Worm (Caenorhabditis elegans) whole organism, L4 larva: ENCODE data around the gene lurp-3.

ENCODE experiments used
- F10B5.3 ChIP-seq: sonication (generic microtip); optimal IDR thresholded peaks from 2 replicates; lab custom pipeline; 2016; ENCODE audit warnings: mild to moderate bottlenecking, missing genetic modification characterization, missing compliant biosample characterization
- F26F4.8 ChIP-seq: fragments of 200-800 bp; sonication (Bioruptor generic); conservative IDR thresholded peaks from 2 replicates; pipeline ENCODE4 v1.3.6; 2022; ENCODE audit warnings: missing genetic modification characterization, missing compliant biosample characterization
- F44E2.7 ChIP-seq: fragments of 200-800 bp; sonication (Bioruptor generic); IDR thresholded peaks from 2 replicates; pipeline ENCODE4 v2.1.2; 2022; ENCODE audit warnings: missing genetic modification characterization, missing compliant biosample characterization
- R02D3.7 ChIP-seq: fragments of 150-350 bp; sonication (generic microtip); optimal IDR thresholded peaks from 3 replicates; lab custom pipeline; 2014; ENCODE audit warnings: missing biosample characterization, missing genetic modification characterization
- T20F7.1 ChIP-seq: fragments of 200-800 bp; sonication (Bioruptor generic); optimal IDR thresholded peaks from 2 replicates; lab custom pipeline; 2018; ENCODE audit warnings: mild to moderate bottlenecking, missing genetic modification characterization, missing compliant biosample characterization
- Y48G9A.11 ChIP-seq: fragments of 200-800 bp; sonication (Bioruptor generic); IDR thresholded peaks from 2 replicates; pipeline ENCODE4 v1.3.6; 2022; ENCODE audit warnings: missing genetic modification reagents, missing genetic modification characterization, missing compliant biosample characterization
- Y75B8A.6 ChIP-seq: fragments of 200-800 bp; sonication (Bioruptor generic); IDR thresholded peaks from 2 replicates; pipeline ENCODE4 v1.3.6; 2022; ENCODE audit warnings: missing genetic modification reagents, missing genetic modification characterization, missing compliant biosample characterization
- ZK337.2 ChIP-seq: fragments of 200-800 bp; sonication (Bioruptor generic); IDR thresholded peaks from 2 replicates; pipeline ENCODE4 v1.3.6; 2022; ENCODE audit warnings: missing genetic modification reagents, missing genetic modification characterization, missing compliant biosample characterization
- aha-1 ChIP-seq: fragments of 150-350 bp; peaks from one replicate; lab custom pipeline; 2014; ENCODE audit warnings: missing biosample characterization, missing genetic modification characterization
- arid-1 ChIP-seq: fragments of 200-800 bp; sonication (Bioruptor generic); conservative IDR thresholded peaks from 2 replicates; pipeline ENCODE4 v1.3.6; 2022; ENCODE audit warnings: missing genetic modification reagents, missing genetic modification characterization, missing compliant biosample characterization
- ceh-62 ChIP-seq: sonication (generic microtip); optimal IDR thresholded peaks from 2 replicates; lab custom pipeline; 2017; ENCODE audit warnings: missing biosample characterization, missing genetic modification characterization
- ces-1 ChIP-seq: fragments of 150-350 bp; sonication (generic microtip); optimal IDR thresholded peaks from 4 replicates; lab custom pipeline; 2014; ENCODE audit warnings: missing biosample characterization, missing genetic modification reagents, missing genetic modification characterization
- daf-16 ChIP-seq, 3 experiments: sonication (generic microtip); optimal IDR thresholded peaks; 2 replicates each; lab custom pipeline; 2016 to 2017; ENCODE audit warnings: missing genetic modification characterization in 3 of 3, missing genetic modification reagents in 3 of 3, mild to moderate bottlenecking in 2 of 3, missing compliant biosample characterization in 2 of 3, missing biosample characterization in 1 of 3, moderate library complexity in 1 of 3
- daf-19 ChIP-seq: fragments of 200-800 bp; sonication (Bioruptor generic); conservative IDR thresholded peaks from 2 replicates; pipeline ENCODE4 v1.3.6; 2022; ENCODE audit warnings: missing genetic modification characterization, missing compliant biosample characterization
- daf-8 ChIP-seq: fragments of 200-800 bp; sonication (Bioruptor generic); IDR thresholded peaks from 2 replicates; pipeline ENCODE4 v1.3.6; 2022; ENCODE audit warnings: missing genetic modification characterization, missing compliant biosample characterization
- dmd-6 ChIP-seq: fragments of 200-800 bp; sonication (Bioruptor generic); IDR thresholded peaks from 2 replicates; pipeline ENCODE4 v1.3.6; 2022; ENCODE audit warnings: missing genetic modification reagents, missing genetic modification characterization, missing compliant biosample characterization
- dmd-8 ChIP-seq: fragments of 200-800 bp; sonication (Bioruptor generic); IDR thresholded peaks from 2 replicates; pipeline ENCODE4 v1.3.6; 2022; ENCODE audit warnings: missing genetic modification characterization, missing compliant biosample characterization
- dpl-1 ChIP-seq: fragments of 150-350 bp; optimal IDR thresholded peaks from 2 replicates; lab custom pipeline; 2014; ENCODE audit warnings: missing biosample characterization, missing genetic modification reagents, missing genetic modification characterization
- fkh-10 ChIP-seq: fragments of 150-350 bp; optimal IDR thresholded peaks from 2 replicates; lab custom pipeline; 2014; ENCODE audit warnings: missing biosample characterization, missing genetic modification reagents, missing genetic modification characterization
- gei-8 ChIP-seq: fragments of 200-800 bp; sonication (Bioruptor generic); optimal IDR thresholded peaks from 2 replicates; lab custom pipeline; 2018; ENCODE audit warnings: mild to moderate bottlenecking, missing genetic modification characterization, missing compliant biosample characterization
- hlh-30 ChIP-seq: sonication (generic microtip); optimal IDR thresholded peaks from 2 replicates; lab custom pipeline; 2017; ENCODE audit warnings: antibody characterized with exemption, mild to moderate bottlenecking, missing genetic modification characterization, missing compliant biosample characterization; ENCODE audit not compliant: insufficient read depth
- hmg-1.1 ChIP-seq: fragments of 200-800 bp; sonication (Bioruptor generic); IDR thresholded peaks from 2 replicates; pipeline ENCODE4 v1.3.6; 2022; ENCODE audit warnings: missing genetic modification reagents, missing genetic modification characterization, missing compliant biosample characterization
- lin-15B ChIP-seq: fragments of 150-350 bp; sonication (generic microtip); optimal IDR thresholded peaks from 3 replicates; lab custom pipeline; 2014; ENCODE audit warnings: missing biosample characterization, missing genetic modification characterization
- lir-3 ChIP-seq: sonication (generic microtip); optimal IDR thresholded peaks from 2 replicates; lab custom pipeline; 2016; ENCODE audit warnings: mild to moderate bottlenecking, missing genetic modification characterization, missing compliant biosample characterization
- lsy-2 ChIP-seq, 2 experiments: fragments of 150-350 bp in 1 of 2; sonication (generic microtip) in 1 of 2; optimal IDR thresholded peaks; 2 replicates each; lab custom pipeline; 2014 to 2017; ENCODE audit warnings: missing biosample characterization in 2 of 2, missing genetic modification characterization in 2 of 2
- mdt-29 ChIP-seq: fragments of 200-800 bp; sonication (Bioruptor generic); IDR thresholded peaks from 2 replicates; pipeline ENCODE4 v1.3.6; 2022; ENCODE audit warnings: missing genetic modification reagents, missing genetic modification characterization, missing compliant biosample characterization
- mep-1 ChIP-seq: fragments of 150-350 bp; sonication (generic microtip); optimal IDR thresholded peaks from 3 replicates; lab custom pipeline; 2014; ENCODE audit warnings: missing biosample characterization, missing genetic modification characterization
- mes-2 ChIP-seq: sonication (generic microtip); optimal IDR thresholded peaks from 2 replicates; lab custom pipeline; 2016; ENCODE audit warnings: missing genotype, mild to moderate bottlenecking, missing genetic modification characterization, missing compliant biosample characterization; ENCODE audit not compliant: poor library complexity, severe bottlenecking
- nhr-28 ChIP-seq: fragments of 150-350 bp; optimal IDR thresholded peaks from 2 replicates; lab custom pipeline; 2014; ENCODE audit warnings: missing biosample characterization, missing genetic modification characterization
- nhr-48 ChIP-seq: sonication (generic microtip); optimal IDR thresholded peaks from 2 replicates; lab custom pipeline; 2016; ENCODE audit warnings: mild to moderate bottlenecking, missing genetic modification characterization, missing compliant biosample characterization
- nhr-76 ChIP-seq: fragments of 150-350 bp; optimal IDR thresholded peaks from 2 replicates; lab custom pipeline; 2014; ENCODE audit warnings: missing biosample characterization, missing genetic modification characterization
- nhr-77 ChIP-seq: fragments of 150-350 bp; optimal IDR thresholded peaks from 2 replicates; lab custom pipeline; 2014; ENCODE audit warnings: missing biosample characterization, missing genetic modification characterization
- php-3 ChIP-seq: fragments of 200-800 bp; sonication (Bioruptor generic); IDR thresholded peaks from 2 replicates; pipeline ENCODE4 v1.3.6; 2022; ENCODE audit warnings: missing genetic modification reagents, missing genetic modification characterization, missing compliant biosample characterization
- pqm-1 ChIP-seq: sonication (generic microtip); optimal IDR thresholded peaks from 2 replicates; lab custom pipeline; 2017; ENCODE audit warnings: missing biosample characterization, missing genetic modification characterization
- rbr-2 ChIP-seq: sonication (generic microtip); optimal IDR thresholded peaks from 2 replicates; lab custom pipeline; 2016; ENCODE audit warnings: missing genotype, missing genetic modification characterization, missing compliant biosample characterization
- saeg-2 ChIP-seq: fragments of 200-800 bp; sonication (Bioruptor generic); IDR thresholded peaks from 2 replicates; pipeline ENCODE4 v1.3.6; 2022; ENCODE audit warnings: missing genetic modification reagents, missing genetic modification characterization, missing compliant biosample characterization
- sdz-12 ChIP-seq: fragments of 200-800 bp; sonication (Bioruptor generic); optimal IDR thresholded peaks from 2 replicates; lab custom pipeline; 2018; ENCODE audit warnings: mild to moderate bottlenecking, missing genetic modification characterization, missing compliant biosample characterization
- skn-1 ChIP-seq: fragments of 150-350 bp; optimal IDR thresholded peaks from 2 replicates; lab custom pipeline; 2014; ENCODE audit warnings: missing biosample characterization, missing genetic modification characterization
- snpc-1.2 ChIP-seq: fragments of 200-800 bp; sonication (Bioruptor generic); IDR thresholded peaks from 2 replicates; pipeline ENCODE4 v1.3.6; 2022; ENCODE audit warnings: missing genetic modification reagents, missing genetic modification characterization, missing compliant biosample characterization
- spr-1 ChIP-seq: sonication (generic microtip); optimal IDR thresholded peaks from 2 replicates; lab custom pipeline; 2016; ENCODE audit warnings: mild to moderate bottlenecking, missing genetic modification characterization, missing compliant biosample characterization
- spr-3 ChIP-seq: fragments of 200-800 bp; sonication (Bioruptor generic); optimal IDR thresholded peaks from 2 replicates; lab custom pipeline; 2018; ENCODE audit warnings: mild to moderate bottlenecking, missing genetic modification characterization, missing compliant biosample characterization
- unc-62 ChIP-seq, 3 experiments: fragments of 150-350 bp in 1 of 3; sonication (generic microtip); optimal IDR thresholded peaks in 2 of 3; peaks in 1 of 3; 1 replicate in 1 of 3; 2 replicates in 2 of 3; lab custom pipeline; 2014 to 2017; ENCODE audit warnings: missing biosample characterization in 3 of 3, missing genetic modification characterization in 3 of 3, missing genetic modification reagents in 3 of 3, missing genotype in 1 of 3
- zag-1 ChIP-seq: fragments of 150-350 bp; optimal IDR thresholded peaks from 2 replicates; lab custom pipeline; 2014; ENCODE audit warnings: missing biosample characterization, missing genetic modification characterization
- zfp-2 ChIP-seq: sonication (generic microtip); optimal IDR thresholded peaks from 2 replicates; lab custom pipeline; 2016; ENCODE audit warnings: mild to moderate bottlenecking, missing genetic modification characterization, missing compliant biosample characterization
- zip-11 ChIP-seq: fragments of 200-800 bp; sonication (Bioruptor generic); IDR thresholded peaks from 2 replicates; pipeline ENCODE4 v1.3.6; 2022; ENCODE audit warnings: missing genetic modification characterization, missing compliant biosample characterization
- zip-2 ChIP-seq: fragments of 150-350 bp; optimal IDR thresholded peaks from 2 replicates; lab custom pipeline; 2014; ENCODE audit warnings: missing biosample characterization, missing genetic modification characterization
- ztf-11 ChIP-seq: fragments of 150-350 bp; optimal IDR thresholded peaks from 2 replicates; lab custom pipeline; 2014; ENCODE audit warnings: missing biosample characterization, missing genetic modification characterization

lurp-3 gene

DNA sequence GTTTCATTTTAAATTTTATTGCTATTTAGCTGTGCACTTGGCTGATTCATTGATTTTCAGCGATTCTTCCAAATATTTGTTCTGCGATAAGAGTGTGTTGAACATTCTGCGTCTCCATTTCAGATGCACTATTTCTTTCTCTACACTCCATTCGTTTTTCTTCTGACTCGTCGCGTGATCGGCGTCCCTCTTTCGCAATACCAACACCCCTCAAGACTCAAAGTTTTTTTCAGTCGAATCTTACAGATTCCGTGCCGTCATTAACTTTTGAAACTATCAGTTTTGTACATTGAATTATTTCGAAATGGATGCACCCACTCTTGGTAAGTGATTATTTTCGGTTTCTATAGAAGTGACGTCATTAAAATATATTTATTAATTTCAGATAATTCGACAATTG lies 7.4 kb downstream of the lurp-3 start, which contains the start of gene frm-10 (continued):
- TF ChIP-seq zfp-2 (tag; lab: Kevin White, UChicago) (no peak), zip-2 (no peak), snpc-1.2 (GFP tag; lab: Robert Waterston, UW) (no peak), daf-8 (no peak), T20F7.1 (GFP tag; lab: Kevin White, UChicago) (peak; percentile 80), skn-1 (tag; lab: Kevin White, UChicago) (no peak), ZK337.2 (GFP tag; lab: Robert Waterston, UW) (no peak), spr-1 (tag; lab: Kevin White, UChicago) (peak; percentile 11), daf-16 (GFP tag; optimal IDR thresholded peaks at IDR 0.05; lab: Kevin White, UChicago) (no peak), daf-16 (tag; optimal IDR thresholded peaks at IDR 0.05; lab: Kevin White, UChicago) (peak; percentile 81), zip-11 (GFP tag; lab: Robert Waterston, UW) (no peak), lsy-2 (tag; optimal IDR thresholded peaks at IDR 0.05; lab: Kevin White, UChicago) (peak; percentile 55 to 67), pqm-1 (peak; percentile 82), php-3 (GFP tag; lab: Robert Waterston, UW) (peak; percentile 95)

DNA sequence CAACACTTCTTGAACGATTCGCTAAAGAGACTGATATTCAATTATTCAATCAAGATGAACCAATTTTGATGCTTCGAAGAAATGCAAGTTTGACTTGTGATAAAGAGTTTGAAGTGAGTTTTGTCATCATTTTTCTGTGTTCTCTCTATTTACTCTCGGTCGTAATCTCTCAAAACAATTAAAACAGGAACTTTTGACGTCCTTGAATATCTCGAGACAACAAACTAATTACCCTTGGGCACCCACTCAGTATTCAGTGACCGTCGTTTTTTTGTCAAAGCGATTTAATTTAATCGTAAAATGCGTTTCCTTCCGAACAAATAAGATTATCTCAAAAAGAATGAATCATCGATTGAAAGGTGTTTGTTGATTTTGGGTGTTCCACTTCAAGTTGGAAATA lies 8.6 kb downstream of the lurp-3 start:
- no peak for TF ChIP-seq daf-16 (GFP tag; optimal IDR thresholded peaks at IDR 0.05; lab: Kevin White, UChicago)
- TF ChIP-seq daf-16 (tag; optimal IDR thresholded peaks at IDR 0.05; lab: Kevin White, UChicago): peak; percentile 4
- TF ChIP-seq ces-1 (GFP tag; lab: Kevin White, UChicago): peak; percentile 18
- TF ChIP-seq mep-1 (tag; lab: Kevin White, UChicago): peak; percentile 27
- no peak for TF ChIP-seq dmd-8 (GFP tag; lab: Robert Waterston, UW)
- TF ChIP-seq aha-1: peak; percentile 54
- no peak for TF ChIP-seq dmd-6
- TF ChIP-seq mdt-29 (GFP tag; lab: Robert Waterston, UW): no peak

DNA sequence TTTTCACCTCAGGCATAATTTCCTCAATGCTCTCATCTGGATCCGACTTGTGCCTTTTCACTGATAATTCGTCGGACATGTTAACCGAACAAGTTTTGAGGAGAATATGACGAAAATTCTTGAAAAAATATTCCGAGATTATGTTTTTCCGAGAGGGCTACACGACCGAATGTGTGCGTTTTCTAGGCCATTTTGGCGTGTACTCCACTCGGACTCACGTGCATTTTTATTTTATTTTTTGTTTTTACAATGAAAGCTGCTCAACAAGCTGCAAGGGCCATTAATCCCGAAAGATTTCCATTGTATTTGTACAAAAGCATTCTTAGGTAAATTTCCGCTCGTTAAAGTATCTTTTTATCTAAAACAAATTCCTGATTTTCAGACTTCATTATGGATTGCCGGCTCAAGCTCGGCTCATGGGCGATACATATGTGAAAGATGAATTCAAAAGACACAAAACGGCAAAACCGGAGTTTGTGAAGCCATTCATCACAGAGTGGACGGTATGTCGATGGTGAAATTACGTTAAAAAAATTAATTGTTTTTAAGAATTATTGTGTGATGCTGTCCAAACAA lies 12.7 kb downstream of the lurp-3 start, which contains the start of the genes F25H9.6 and F25H9.7:
Gene F25H9.6 (minus strand): TSS at position 172 of the 576 bp plus-strand sequence.
Gene F25H9.7 (plus strand): TSS at position 187 of the 576 bp plus-strand sequence.
- TF ChIP-seq gei-8 (GFP tag; lab: Kevin White, UChicago): peak; percentile 45
- TF ChIP-seq nhr-76: no peak
- no peak for TF ChIP-seq skn-1 (tag; lab: Kevin White, UChicago)
- TF ChIP-seq zag-1 (tag; lab: Kevin White, UChicago): no peak
- TF ChIP-seq Y48G9A.11 (GFP tag; lab: Robert Waterston, UW): peak; percentile 94
- no peak for TF ChIP-seq lin-15B (tag; lab: Kevin White, UChicago)
- peak; percentile 38 for TF ChIP-seq nhr-48 (tag; lab: Kevin White, UChicago)
- no peak for TF ChIP-seq R02D3.7 (tag; lab: Kevin White, UChicago)
- peak; percentile 13 for TF ChIP-seq nhr-28 (tag; lab: Kevin White, UChicago)
- peak in 1 of 2 experiments; percentile 90 for TF ChIP-seq lsy-2 (tag; optimal IDR thresholded peaks at IDR 0.05; lab: Kevin White, UChicago)
- peak; percentile 58 for TF ChIP-seq nhr-77 (tag; lab: Kevin White, UChicago)
- peak; percentile 1 for TF ChIP-seq lir-3
- no peak for TF ChIP-seq Y75B8A.6
- TF ChIP-seq sdz-12 (GFP tag; lab: Kevin White, UChicago): peak; percentile 93
- TF ChIP-seq daf-19 (GFP tag; lab: Robert Waterston, UW): 0 out of 2 replicates have a peak, but pooled peaks have one; percentile 33
- TF ChIP-seq hmg-1.1 (GFP tag; lab: Robert Waterston, UW): peak; percentile 50; the same call in 1 of the 2 replicates
- TF ChIP-seq ztf-11 (tag; lab: Kevin White, UChicago): no peak
- peak; percentile 77 for TF ChIP-seq dpl-1 (GFP tag; lab: Kevin White, UChicago)
- TF ChIP-seq ZK337.2 (GFP tag; lab: Robert Waterston, UW): peak; percentile 99
- TF ChIP-seq saeg-2 (GFP tag; lab: Robert Waterston, UW): no peak
- TF ChIP-seq hlh-30 (tag; lab: Kevin White, UChicago): peak; percentile 91
- TF ChIP-seq arid-1 (GFP tag; lab: Robert Waterston, UW): peak; percentile 60; the same call in 1 of the 2 replicates
- TF ChIP-seq spr-3 (GFP tag; lab: Kevin White, UChicago): peak; percentile 53
- no peak for TF ChIP-seq fkh-10 (GFP tag; lab: Kevin White, UChicago)
- peak; percentile 81 for TF ChIP-seq rbr-2 (tag; lab: Kevin White, UChicago)
- TF ChIP-seq mes-2 (tag; lab: Kevin White, UChicago): peak; percentile 100
- peak; percentile 44 for TF ChIP-seq F10B5.3 (tag; lab: Kevin White, UChicago)
- peak in 1 of 2 experiments; percentile 98 for TF ChIP-seq unc-62 (GFP tag; optimal IDR thresholded peaks at IDR 0.05 in 1 of 2; lab: Kevin White, UChicago)
- TF ChIP-seq unc-62 (tag; optimal IDR thresholded peaks at IDR 0.05; lab: Kevin White, UChicago): no peak
- no peak for TF ChIP-seq F44E2.7 (GFP tag; lab: Robert Waterston, UW)
- TF ChIP-seq ceh-62 (tag; lab: Kevin White, UChicago): no peak
- no peak for TF ChIP-seq F26F4.8 (GFP tag; lab: Robert Waterston, UW)
